Fruit fly (Drosophila melanogaster) whole organism, prepupa: ENCODE results near the gene CG32829.

Experiments used
- CG11902 ChIP-seq: fragments of 200-800 bp; sonication (Bioruptor generic); optimal IDR thresholded peaks from 3 replicates; lab custom pipeline; 2016; ENCODE audit warnings: missing biosample characterization, missing genetic modification characterization
- CG32006 ChIP-seq: fragments of 200-800 bp; sonication (Bioruptor generic); optimal IDR thresholded peaks from 3 replicates; lab custom pipeline; 2017; ENCODE audit warnings: missing biosample characterization, mild to moderate bottlenecking, missing genetic modification characterization
- CG6854 ChIP-seq: fragments of 200-800 bp; sonication (Bioruptor generic); optimal IDR thresholded peaks from 2 replicates; lab custom pipeline; 2017; ENCODE audit warnings: missing biosample characterization, mild to moderate bottlenecking, missing genetic modification characterization
- CG8319 ChIP-seq: fragments of 200-800 bp; sonication (Bioruptor generic); optimal IDR thresholded peaks from 3 replicates; lab custom pipeline; 2016; ENCODE audit warnings: missing biosample characterization, missing genetic modification characterization
- CG8632 ChIP-seq: fragments of 200-800 bp; sonication (Bioruptor generic); optimal IDR thresholded peaks from 3 replicates; lab custom pipeline; 2016; ENCODE audit warnings: missing biosample characterization, missing genetic modification characterization
- CG9139 ChIP-seq: fragments of 200-800 bp; sonication (Bioruptor generic); optimal IDR thresholded peaks from 3 replicates; lab custom pipeline; 2017; ENCODE audit warnings: missing biosample characterization, mild to moderate bottlenecking, missing genetic modification characterization
- Ets21C ChIP-seq: fragments of 200-800 bp; sonication (Bioruptor generic); optimal IDR thresholded peaks from 3 replicates; lab custom pipeline; 2016; ENCODE audit warnings: missing biosample characterization, missing genetic modification characterization
- Hr39 ChIP-seq: fragments of 200-800 bp; sonication (Bioruptor generic); optimal IDR thresholded peaks from 2 replicates; lab custom pipeline; 2016; ENCODE audit warnings: missing biosample characterization, missing genetic modification characterization
- Met ChIP-seq: fragments of 200-800 bp; sonication (Bioruptor generic); optimal IDR thresholded peaks from 3 replicates; lab custom pipeline; 2016; ENCODE audit warnings: missing biosample characterization, missing genetic modification characterization
- OdsH ChIP-seq: fragments of 200-800 bp; sonication (Bioruptor generic); optimal IDR thresholded peaks from 3 replicates; lab custom pipeline; 2016; ENCODE audit warnings: missing biosample characterization, missing genetic modification characterization
- acj6 ChIP-seq: fragments of 200-800 bp; sonication (Bioruptor generic); optimal IDR thresholded peaks from 3 replicates; lab custom pipeline; 2016; ENCODE audit warnings: missing biosample characterization, missing genetic modification characterization
- dsx ChIP-seq: fragments of 200-800 bp; optimal IDR thresholded peaks from 3 replicates; lab custom pipeline; 2019; ENCODE audit warnings: missing biosample characterization, mild to moderate bottlenecking, missing genetic modification characterization, moderate library complexity; ENCODE audit not compliant: poor library complexity, severe bottlenecking
- net ChIP-seq: fragments of 200-800 bp; sonication (Bioruptor generic); optimal IDR thresholded peaks from 3 replicates; lab custom pipeline; 2016; ENCODE audit warnings: missing biosample characterization, missing genetic modification characterization

- TF ChIP-seq dsx (GFP tag; lab: Kevin White, UChicago) (no peak), CG11902 (GFP tag; lab: Kevin White, UChicago) (no peak), CG6854 (GFP tag; lab: Kevin White, UChicago) (no peak), Met (GFP tag; lab: Kevin White, UChicago) (no peak), acj6 (GFP tag; lab: Kevin White, UChicago) (no peak), Hr39 (GFP tag; lab: Kevin White, UChicago) (no peak), CG8632 (GFP tag; lab: Kevin White, UChicago) (no peak), net (GFP tag; lab: Kevin White, UChicago) (no peak), Ets21C (GFP tag; lab: Kevin White, UChicago) (no peak), OdsH (GFP tag; lab: Kevin White, UChicago) (no peak), CG32006 (GFP tag; lab: Kevin White, UChicago) (no peak), CG8319 (no peak), CG9139 (GFP tag; lab: Kevin White, UChicago) (no peak)
These were observed 48.4 kb upstream of the CG32829 start for dm6 chr2L:6964632-6965031.
